Worm (Caenorhabditis elegans) whole organism, young adult: Measurements from ENCODE around the gene dcaf-1.
"Not testable (repeated sequence)": the region's sequence is repeated elsewhere in the genome, so short reads cannot be mapped to it uniquely, and the experiment has no call there.

Experiments used
- B0019.2 ChIP-seq: fragments of 200-800 bp; sonication (Bioruptor generic); conservative IDR thresholded peaks from 2 replicates; pipeline ENCODE4 v1.3.6; 2022; ENCODE audit warnings: missing genetic modification reagents, missing genetic modification characterization, missing compliant biosample characterization
- C17E4.6 ChIP-seq: fragments of 200-800 bp; sonication (Bioruptor generic); IDR thresholded peaks from 2 replicates; pipeline ENCODE4 v1.3.6; 2022; ENCODE audit warnings: missing genetic modification reagents, missing genetic modification characterization, missing compliant biosample characterization
- D2030.7 ChIP-seq: fragments of 200-800 bp; sonication (Bioruptor generic); IDR thresholded peaks from 2 replicates; pipeline ENCODE4 v1.3.6; 2022; ENCODE audit warnings: missing genetic modification reagents, missing genetic modification characterization, missing compliant biosample characterization
- F33H1.4 ChIP-seq: fragments of 200-800 bp; sonication (Bioruptor generic); IDR thresholded peaks from 2 replicates; pipeline ENCODE4 v1.3.6; 2022; ENCODE audit warnings: missing genetic modification reagents, missing genetic modification characterization, missing compliant biosample characterization
- F49E8.2 ChIP-seq: sonication (generic microtip); optimal IDR thresholded peaks from 3 replicates; lab custom pipeline; 2017; ENCODE audit warnings: missing genetic modification characterization, mild to moderate bottlenecking, missing compliant biosample characterization, antibody characterized with exemption, moderate library complexity; ENCODE audit not compliant: insufficient read depth
- Y67H2A.10 ChIP-seq: fragments of 200-800 bp; sonication (Bioruptor generic); conservative IDR thresholded peaks from 2 replicates; pipeline ENCODE4 v1.3.6; 2022; ENCODE audit warnings: missing genetic modification reagents, missing genetic modification characterization, missing compliant biosample characterization
- Y95B8A.8 ChIP-seq: fragments of 200-800 bp; sonication (Bioruptor generic); IDR thresholded peaks from 2 replicates; pipeline ENCODE4 v1.3.6; 2022; ENCODE audit warnings: missing genetic modification reagents, missing genetic modification characterization, missing compliant biosample characterization
- aptf-2 ChIP-seq: fragments of 200-800 bp; sonication (Bioruptor generic); conservative IDR thresholded peaks from 2 replicates; pipeline ENCODE4 v1.3.6; 2022; ENCODE audit warnings: missing genetic modification reagents, missing genetic modification characterization, missing compliant biosample characterization
- ceh-100 ChIP-seq: fragments of 200-800 bp; sonication (Bioruptor generic); IDR thresholded peaks from 2 replicates; pipeline ENCODE4 v1.3.6; 2022; ENCODE audit warnings: missing genetic modification reagents, missing genetic modification characterization, missing compliant biosample characterization
- ceh-91 ChIP-seq: fragments of 200-800 bp; sonication (Bioruptor generic); IDR thresholded peaks from 2 replicates; pipeline ENCODE4 v1.3.6; 2022; ENCODE audit warnings: missing genetic modification reagents, missing genetic modification characterization, missing compliant biosample characterization
- dox-1 ChIP-seq: fragments of 200-800 bp; sonication (Bioruptor generic); IDR thresholded peaks from 2 replicates; pipeline ENCODE4 v1.3.6; 2022; ENCODE audit warnings: missing genetic modification reagents, missing genetic modification characterization, missing compliant biosample characterization
- dpl-1 ChIP-seq: fragments of 150-350 bp; optimal IDR thresholded peaks from 2 replicates; lab custom pipeline; 2014; ENCODE audit warnings: missing biosample characterization, missing genetic modification reagents, missing genetic modification characterization
- efl-1 ChIP-seq: fragments of 150-350 bp; optimal IDR thresholded peaks from 2 replicates; lab custom pipeline; 2014; ENCODE audit warnings: missing biosample characterization, missing genetic modification reagents, missing genetic modification characterization
- ekl-4 ChIP-seq: fragments of 200-800 bp; sonication (Bioruptor generic); IDR thresholded peaks from 2 replicates; pipeline ENCODE4 v1.3.6; 2022; ENCODE audit warnings: missing genetic modification reagents, missing genetic modification characterization, missing compliant biosample characterization
- him-1 ChIP-seq: sonication (generic microtip); optimal IDR thresholded peaks from 2 replicates; lab custom pipeline; 2016; ENCODE audit warnings: missing genotype, missing genetic modification reagents, missing genetic modification characterization, missing compliant biosample characterization
- hmg-20 ChIP-seq: fragments of 200-800 bp; sonication (Bioruptor generic); IDR thresholded peaks from 2 replicates; pipeline ENCODE4 v1.3.6; 2022; ENCODE audit warnings: missing genetic modification reagents, missing genetic modification characterization, missing compliant biosample characterization
- hsf-1 ChIP-seq: fragments of 200-800 bp; sonication (Bioruptor generic); IDR thresholded peaks from 2 replicates; pipeline ENCODE4 v1.3.6; 2022; ENCODE audit warnings: missing genetic modification reagents, missing genetic modification characterization, missing compliant biosample characterization
- lin-35 ChIP-seq, 3 experiments: fragments of 150-350 bp in 2 of 3; sonication (generic microtip) in 1 of 3; optimal IDR thresholded peaks; 2 replicates each; lab custom pipeline; 2014 to 2018; ENCODE audit warnings: missing biosample characterization in 3 of 3, missing genetic modification characterization in 3 of 3, missing genetic modification reagents in 3 of 3
- lsl-1 ChIP-seq: fragments of 200-800 bp; sonication (Bioruptor generic); optimal IDR thresholded peaks from 2 replicates; lab custom pipeline; 2018; ENCODE audit warnings: mild to moderate bottlenecking, missing genetic modification characterization, moderate library complexity, missing compliant biosample characterization
- madf-3 ChIP-seq: fragments of 200-800 bp; sonication (Bioruptor generic); IDR thresholded peaks from 2 replicates; pipeline ENCODE4 v1.3.6; 2022; ENCODE audit warnings: missing genetic modification reagents, missing genetic modification characterization, missing compliant biosample characterization
- madf-6 ChIP-seq: fragments of 200-800 bp; sonication (Bioruptor generic); IDR thresholded peaks from 2 replicates; pipeline ENCODE4 v1.3.6; 2022; ENCODE audit warnings: missing genetic modification reagents, missing genetic modification characterization, missing compliant biosample characterization
- madf-8 ChIP-seq: fragments of 200-800 bp; sonication (Bioruptor generic); conservative IDR thresholded peaks from 2 replicates; pipeline ENCODE4 v1.3.6; 2022; ENCODE audit warnings: missing genetic modification reagents, missing genetic modification characterization, missing compliant biosample characterization
- mel-28 ChIP-seq: sonication (generic microtip); optimal IDR thresholded peaks from 2 replicates; lab custom pipeline; 2016; ENCODE audit warnings: borderline replicate concordance, mild to moderate bottlenecking, missing genetic modification characterization, missing compliant biosample characterization
- nfyb-1 ChIP-seq: fragments of 200-800 bp; sonication (Bioruptor generic); IDR thresholded peaks from 2 replicates; pipeline ENCODE4 v1.3.6; 2022; ENCODE audit warnings: missing genetic modification reagents, missing genetic modification characterization, missing compliant biosample characterization
- pbrm-1 ChIP-seq: fragments of 200-800 bp; sonication (Bioruptor generic); IDR thresholded peaks from 2 replicates; pipeline ENCODE4 v1.3.6; 2022; ENCODE audit warnings: missing genetic modification reagents, missing genetic modification characterization, missing compliant biosample characterization
- rcor-1 ChIP-seq: fragments of 200-800 bp; sonication (Bioruptor generic); IDR thresholded peaks from 2 replicates; pipeline ENCODE4 v1.3.6; 2022; ENCODE audit warnings: missing genetic modification reagents, missing genetic modification characterization, missing compliant biosample characterization
- snpc-1.1 ChIP-seq: sonication (generic microtip); optimal IDR thresholded peaks from 2 replicates; lab custom pipeline; 2017; ENCODE audit warnings: missing genetic modification characterization, mild to moderate bottlenecking, missing compliant biosample characterization, antibody characterized with exemption, moderate library complexity, missing genotype, missing genetic modification reagents; ENCODE audit not compliant: insufficient read depth
- snpc-3.4 ChIP-seq: sonication (generic microtip); optimal IDR thresholded peaks from 2 replicates; lab custom pipeline; 2017; ENCODE audit warnings: missing genetic modification characterization, mild to moderate bottlenecking, missing compliant biosample characterization, antibody characterized with exemption, moderate library complexity, missing genotype, missing genetic modification reagents
- snpc-4 ChIP-seq, 5 experiments: fragments of 150-350 bp in 1 of 5; sonication (generic microtip) in 4 of 5; optimal IDR thresholded peaks; 2 replicates each; lab custom pipeline; 2014 to 2018; ENCODE audit warnings: missing genetic modification characterization in 5 of 5, missing biosample characterization in 3 of 5, antibody characterized with exemption in 2 of 5, mild to moderate bottlenecking in 2 of 5, missing compliant biosample characterization in 2 of 5, missing genotype in 2 of 5, moderate library complexity in 2 of 5, missing genetic modification reagents in 1 of 5
- tlf-1 ChIP-seq: fragments of 200-800 bp; sonication (Bioruptor generic); optimal IDR thresholded peaks from 2 replicates; lab custom pipeline; 2018; ENCODE audit warnings: mild to moderate bottlenecking, missing genetic modification characterization, missing compliant biosample characterization
- unc-130 ChIP-seq: sonication (generic microtip); optimal IDR thresholded peaks from 2 replicates; lab custom pipeline; 2016; ENCODE audit warnings: missing genetic modification reagents, missing genetic modification characterization, missing compliant biosample characterization
- unc-62 ChIP-seq: fragments of 150-350 bp; optimal IDR thresholded peaks from 2 replicates; lab custom pipeline; 2014; ENCODE audit warnings: missing biosample characterization, missing genetic modification reagents, missing genetic modification characterization
- xnd-1 ChIP-seq: sonication (generic microtip); optimal IDR thresholded peaks from 2 replicates; lab custom pipeline; 2016; ENCODE audit warnings: missing genotype, missing genetic modification reagents, missing genetic modification characterization, missing compliant biosample characterization
- ztf-22 ChIP-seq: fragments of 200-800 bp; sonication (Bioruptor generic); optimal IDR thresholded peaks from 2 replicates; lab custom pipeline; 2018; ENCODE audit warnings: mild to moderate bottlenecking, missing genetic modification characterization, moderate library complexity, missing compliant biosample characterization
- ztf-28 ChIP-seq: fragments of 200-800 bp; sonication (Bioruptor generic); IDR thresholded peaks from 2 replicates; pipeline ENCODE4 v1.3.6; 2022; ENCODE audit warnings: missing genetic modification reagents, missing genetic modification characterization, missing compliant biosample characterization

dcaf-1 gene

ce11 chrIV:9742883-9743282, 36.4 kb upstream of the dcaf-1 start, which contains the start of gene C28D4.7:
C28D4.7 (minus strand) TSS chrIV:9743147.
- TF ChIP-seq C17E4.6 (GFP tag; lab: Robert Waterston, UW) = no peak
- no peak for TF ChIP-seq ceh-100 (GFP tag; lab: Robert Waterston, UW)
- no peak for TF ChIP-seq Y67H2A.10 (GFP tag; lab: Robert Waterston, UW)
- TF ChIP-seq ztf-22 (GFP tag; lab: Kevin White, UChicago) = no peak
- TF ChIP-seq F49E8.2 (tag; lab: Kevin White, UChicago) = no peak
- TF ChIP-seq him-1 (tag; lab: Kevin White, UChicago) = no peak
- TF ChIP-seq unc-62 (GFP tag; lab: Kevin White, UChicago) = no peak
- TF ChIP-seq mel-28 (tag; lab: Kevin White, UChicago) = no peak
- no peak for TF ChIP-seq xnd-1 (tag; lab: Kevin White, UChicago)
- no peak for TF ChIP-seq hmg-20 (GFP tag; lab: Robert Waterston, UW)

ce11 chrIV:9740851-9741549, 34.5 kb upstream of the dcaf-1 start, which contains the start of gene gln-6:
gln-6 (minus strand) TSS chrIV:9740901.
- TF ChIP-seq F33H1.4 (GFP tag; lab: Robert Waterston, UW) = peak; percentile 71
- TF ChIP-seq madf-8 = peak; percentile 90
- peak; percentile 65 for TF ChIP-seq lsl-1
- TF ChIP-seq Y95B8A.8 (GFP tag; lab: Robert Waterston, UW) = peak; percentile 62; the same call in 1 of the 2 replicates
- 0 out of 2 replicates have a peak, but pooled peaks have one; percentile 19 for TF ChIP-seq ekl-4 (GFP tag; lab: Robert Waterston, UW)
- peak; percentile 51 for TF ChIP-seq snpc-3.4
- TF ChIP-seq D2030.7 (GFP tag; lab: Robert Waterston, UW) = peak; percentile 91; the same call in 1 of the 2 replicates
- TF ChIP-seq ceh-91 = peak; percentile 89
- peak; percentile 40 for TF ChIP-seq F49E8.2 (tag; lab: Kevin White, UChicago)
- peak; percentile 25; the same call in 1 of the 2 replicates for TF ChIP-seq nfyb-1 (GFP tag; lab: Robert Waterston, UW)
- TF ChIP-seq rcor-1 = 0 out of 2 replicates have a peak, but pooled peaks have one; percentile 39
- peak; percentile 80 for TF ChIP-seq dpl-1 (GFP tag; lab: Kevin White, UChicago)
- peak; percentile 84 for TF ChIP-seq xnd-1 (tag; lab: Kevin White, UChicago)
- TF ChIP-seq unc-130 (GFP tag; lab: Kevin White, UChicago) = peak; percentile 35
- TF ChIP-seq B0019.2 (GFP tag; lab: Robert Waterston, UW) = peak; percentile 67
- TF ChIP-seq madf-3 (GFP tag; lab: Robert Waterston, UW) = peak; percentile 86
- TF ChIP-seq dox-1 = peak; percentile 82
- 0 out of 2 replicates have a peak, but pooled peaks have one; percentile 38 for TF ChIP-seq ztf-28
- TF ChIP-seq snpc-1.1 (tag; lab: Kevin White, UChicago) = peak; percentile 17
- TF ChIP-seq hsf-1 (GFP tag; lab: Robert Waterston, UW) = peak; percentile 61; the same call in 1 of the 2 replicates
- TF ChIP-seq pbrm-1 (GFP tag; lab: Robert Waterston, UW) = peak; percentile 37; the same call in 1 of the 2 replicates
- peak; percentile 96 for TF ChIP-seq madf-6 (GFP tag; lab: Robert Waterston, UW)
- TF ChIP-seq aptf-2 = peak; percentile 32; the same call in 1 of the 2 replicates
- peak; percentile 67 for TF ChIP-seq tlf-1 (GFP tag; lab: Kevin White, UChicago)
- peak; percentile 94 for TF ChIP-seq efl-1
- TF ChIP-seq snpc-4 (GFP tag; optimal IDR thresholded peaks at IDR 0.05; lab: Kevin White, UChicago) = not testable (repeated sequence)
- peak in 1 of 4 experiments; percentile 28 for TF ChIP-seq snpc-4 (tag; optimal IDR thresholded peaks at IDR 0.05; lab: Kevin White, UChicago)
- peak; percentile 67; the same call in 1 of the 2 replicates for TF ChIP-seq C17E4.6 (GFP tag; lab: Robert Waterston, UW)
- peak in 1 of 3 experiments; percentile 44 for TF ChIP-seq lin-35 (GFP tag; optimal IDR thresholded peaks at IDR 0.05; lab: Kevin White, UChicago)
